Fruit fly (Drosophila melanogaster): ENCODE measurements around the gene CG42752.
A peak's percentile ranks its signal among the peaks of the same experiment; 100 is the strongest.

Gene CG42752

dm6 chr2L:18782936-18783335, 43.0 kb upstream of the CG42752 start (continued):
- TF ChIP-seq sens (GFP tag) (peak; percentile 74), CG1832 (GFP tag; optimal IDR thresholded peaks at IDR 0.05) (peak; percentile 88), pfk (GFP tag; optimal IDR thresholded peaks at IDR 0.05) (no peak), CG10321 (GFP tag; IDR thresholded peaks at IDR 0.05) (peak; percentile 61), Blimp-1 (GFP tag; optimal IDR thresholded peaks at IDR 0.05) (no peak), Ravus (GFP tag; IDR thresholded peaks at IDR 0.05) (peak; percentile 63), Nf-YB (GFP tag; optimal IDR thresholded peaks at IDR 0.05) (peak; percentile 95), Deaf1 (tag; optimal IDR thresholded peaks at IDR 0.05) (peak; percentile 33), pros (GFP tag; optimal IDR thresholded peaks at IDR 0.05) (peak; percentile 88), tll (GFP tag; optimal IDR thresholded peaks at IDR 0.05) (peak; percentile 66 to 85), CG2202 (tag; optimal IDR thresholded peaks at IDR 0.05) (no peak), Opbp (GFP tag; IDR thresholded peaks at IDR 0.05; ENCODE audit: partially characterized antibody) (no peak)

dm6 chr2L:18782212-18782825, 42.4 kb upstream of the CG42752 start:
- TF ChIP-seq CG17802 (tag; optimal IDR thresholded peaks at IDR 0.05) (no peak), Bteb2 (GFP tag; optimal IDR thresholded peaks at IDR 0.05) (no peak), Deaf1 (tag; optimal IDR thresholded peaks at IDR 0.05) (peak; percentile 74), sens (GFP tag) (peak; percentile 64), CG7372 (GFP tag; IDR thresholded peaks at IDR 0.05) (peak; percentile 68), Dll (GFP tag; IDR thresholded peaks at IDR 0.05; ENCODE audit: partially characterized antibody) (no peak), Mes4 (GFP tag; optimal IDR thresholded peaks at IDR 0.05) (no peak), Jarid2 (GFP tag; optimal IDR thresholded peaks at IDR 0.05) (peak; percentile 58), Med (GFP tag) (peak; percentile 37), Adf1 (GFP tag; IDR thresholded peaks at IDR 0.05) (peak; percentile 61), mam (GFP tag; optimal IDR thresholded peaks at IDR 0.05) (no peak), CG15479 (GFP tag; optimal IDR thresholded peaks at IDR 0.05) (peak; percentile 27), crol (GFP tag; IDR thresholded peaks at IDR 0.05) (peak; percentile 7; the same call in 1 of the 2 replicates)

dm6 chr2L:18780911-18781545, 41.1 kb upstream of the CG42752 start:
- TF ChIP-seq org-1 (GFP tag; optimal IDR thresholded peaks at IDR 0.05) (no peak), Vsx1 (GFP tag; optimal IDR thresholded peaks at IDR 0.05) (no peak), Ssrp (tag; optimal IDR thresholded peaks at IDR 0.05) (no peak), Dp (GFP tag; optimal IDR thresholded peaks at IDR 0.05) (no peak), zen (tag; optimal IDR thresholded peaks at IDR 0.05) (peak; percentile 44), CG15479 (GFP tag; optimal IDR thresholded peaks at IDR 0.05) (peak; percentile 61), D (optimal IDR thresholded peaks at IDR 0.05) (peak; percentile 56), D (GFP tag; optimal IDR thresholded peaks at IDR 0.05) (no peak), exex (tag; optimal IDR thresholded peaks at IDR 0.05) (peak; percentile 81), knrl (GFP tag; IDR thresholded peaks at IDR 0.05; ENCODE audit: partially characterized antibody) (no peak), mirr (GFP tag; optimal IDR thresholded peaks at IDR 0.05) (peak; percentile 75), chm (GFP tag; IDR thresholded peaks at IDR 0.05) (0 out of 2 replicates have a peak, but pooled peaks have one; percentile 34), Hmr (GFP tag; optimal IDR thresholded peaks at IDR 0.05) (no peak), tll (GFP tag; optimal IDR thresholded peaks at IDR 0.05) (peak in 1 of 2 experiments; percentile 80), sna (GFP tag; IDR thresholded peaks at IDR 0.05; ENCODE audit: partially characterized antibody) (no peak), Dfd (GFP tag; optimal IDR thresholded peaks at IDR 0.05) (no peak), gt (GFP tag; IDR thresholded peaks at IDR 0.05) (no peak), dimm (GFP tag; IDR thresholded peaks at IDR 0.05) (no peak), CG3995 (GFP tag; optimal IDR thresholded peaks at IDR 0.05) (no peak), Blimp-1 (GFP tag; optimal IDR thresholded peaks at IDR 0.05) (no peak)

Measured in whole organism, embryonic.